Fruit fly (Drosophila melanogaster): ENCODE results near the gene CG6769.

CG6769 gene

dm6 chrX:17850179-17850578 lies 10.6 kb upstream of the CG6769 start, which contains the start of the genes CG15814 and Spt7 (continued):
- TF ChIP-seq grn (GFP tag; optimal IDR thresholded peaks at IDR 0.05) (peak; percentile 32), lmd (GFP tag; IDR thresholded peaks at IDR 0.05) (0 out of 2 replicates have a peak, but pooled peaks have one; percentile 5), odd (GFP tag; optimal IDR thresholded peaks at IDR 0.05) (peak; percentile 2), pnt (GFP tag; optimal IDR thresholded peaks at IDR 0.05) (peak; percentile 46), CG3281 (GFP tag; optimal IDR thresholded peaks at IDR 0.05) (no peak), HLH3B (GFP tag; IDR thresholded peaks at IDR 0.05) (no peak), CG12236 (GFP tag; optimal IDR thresholded peaks at IDR 0.05) (peak; percentile 37), seq (GFP tag; IDR thresholded peaks at IDR 0.05) (no peak), crp (GFP tag; optimal IDR thresholded peaks at IDR 0.05) (peak; percentile 70 to 95), wek (GFP tag; optimal IDR thresholded peaks at IDR 0.05) (peak; percentile 35), CG7987 (GFP tag; optimal IDR thresholded peaks at IDR 0.05) (peak; percentile 40), CkIIα-i1 (GFP tag; IDR thresholded peaks at IDR 0.05) (no peak), Abd-B (GFP tag; optimal IDR thresholded peaks at IDR 0.05) (peak; percentile 24), CG30403 (GFP tag; optimal IDR thresholded peaks at IDR 0.05) (no peak), Antp (GFP tag; optimal IDR thresholded peaks at IDR 0.05) (no peak), lab (GFP tag; optimal IDR thresholded peaks at IDR 0.05) (no peak), Ets65A (GFP tag) (no peak), eyg (GFP tag; optimal IDR thresholded peaks at IDR 0.05) (peak; percentile 51), Dip2 (GFP tag; IDR thresholded peaks at IDR 0.05) (no peak), CG1603 (tag; optimal IDR thresholded peaks at IDR 0.05) (peak; percentile 78), Myb (GFP tag; optimal IDR thresholded peaks at IDR 0.05) (peak; percentile 72), Sox102F (GFP tag; optimal IDR thresholded peaks at IDR 0.05) (no peak), bab2 (GFP tag; optimal IDR thresholded peaks at IDR 0.05) (peak; percentile 44), CG7786 (GFP tag; optimal IDR thresholded peaks at IDR 0.05) (peak; percentile 40), CG11093 (GFP tag; IDR thresholded peaks at IDR 0.05) (no peak), BtbVII (GFP tag; optimal IDR thresholded peaks at IDR 0.05) (peak; percentile 3), CG10147 (GFP tag; optimal IDR thresholded peaks at IDR 0.05) (peak; percentile 60), oc (tag; optimal IDR thresholded peaks at IDR 0.05) (no peak), hbn (GFP tag; IDR thresholded peaks at IDR 0.05; ENCODE audit: partially characterized antibody) (peak; percentile 84), MTF-1 (GFP tag; optimal IDR thresholded peaks at IDR 0.05; ENCODE audit: borderline replicate concordance) (no peak), pb (GFP tag; optimal IDR thresholded peaks at IDR 0.05) (no peak), Dref (GFP tag; IDR thresholded peaks at IDR 0.05) (peak; percentile 85), unpg (GFP tag; optimal IDR thresholded peaks at IDR 0.05) (peak; percentile 13), en (GFP tag; optimal IDR thresholded peaks at IDR 0.05) (no peak), pzg (GFP tag; optimal IDR thresholded peaks at IDR 0.05) (peak; percentile 85), p53 (GFP tag; optimal IDR thresholded peaks at IDR 0.05) (no peak), tup (GFP tag; optimal IDR thresholded peaks at IDR 0.05) (no peak), Rfx (GFP tag; IDR thresholded peaks at IDR 0.05) (peak; percentile 66), pan (optimal IDR thresholded peaks at IDR 0.05) (no peak), pan (GFP tag; optimal IDR thresholded peaks at IDR 0.05 in 1 of 2, IDR thresholded peaks at IDR 0.05 in 1 of 2) (peak in 1 of 2 experiments; percentile 8), Deaf1 (tag; optimal IDR thresholded peaks at IDR 0.05) (no peak), Sry-δ (GFP tag; optimal IDR thresholded peaks at IDR 0.05) (peak; percentile 84), CG1647 (GFP tag; optimal IDR thresholded peaks at IDR 0.05) (no peak), grau (tag; optimal IDR thresholded peaks at IDR 0.05) (peak; percentile 39), CG15601 (tag; optimal IDR thresholded peaks at IDR 0.05) (peak; percentile 40), Hsf (GFP tag; optimal IDR thresholded peaks at IDR 0.05) (peak; percentile 15), Bgb (GFP tag; IDR thresholded peaks at IDR 0.05; ENCODE audit: partially characterized antibody) (peak; percentile 88), CG6654 (GFP tag; optimal IDR thresholded peaks at IDR 0.05) (no peak), ham (GFP tag; IDR thresholded peaks at IDR 0.05) (no peak), CG14965 (GFP tag; optimal IDR thresholded peaks at IDR 0.05; ENCODE audit: borderline replicate concordance) (no peak), CG2712 (tag; optimal IDR thresholded peaks at IDR 0.05) (peak; percentile 44)

All from whole organism, embryonic.